Fruit fly (Drosophila melanogaster): ENCODE measurements around the gene Ice2.

DNA sequence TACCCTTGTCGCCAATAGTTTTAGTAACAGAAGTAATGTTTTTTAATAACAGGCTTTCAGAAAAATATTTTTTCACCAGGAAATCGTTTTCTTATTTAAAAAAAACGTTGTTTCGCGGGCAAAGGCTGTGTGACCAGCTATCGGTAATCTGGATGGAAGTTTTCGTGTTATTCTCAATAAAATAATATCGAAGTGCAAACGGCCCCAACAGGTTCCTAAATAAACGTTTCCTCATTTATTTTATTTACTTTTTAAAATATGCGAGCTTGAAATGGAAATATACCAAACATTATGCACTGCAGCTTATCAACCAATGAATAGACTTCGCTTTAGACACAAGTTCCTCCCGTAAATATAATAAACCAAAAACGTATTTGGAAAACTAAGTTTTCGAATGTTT lies at the start of gene Ice2:
- TF ChIP-seq OdsH (GFP tag; optimal IDR thresholded peaks at IDR 0.05): no peak
- no peak for TF ChIP-seq Lpt (GFP tag; optimal IDR thresholded peaks at IDR 0.05)
